Worm (Caenorhabditis elegans): Measurements from ENCODE around the gene kynu-1.

DNA sequence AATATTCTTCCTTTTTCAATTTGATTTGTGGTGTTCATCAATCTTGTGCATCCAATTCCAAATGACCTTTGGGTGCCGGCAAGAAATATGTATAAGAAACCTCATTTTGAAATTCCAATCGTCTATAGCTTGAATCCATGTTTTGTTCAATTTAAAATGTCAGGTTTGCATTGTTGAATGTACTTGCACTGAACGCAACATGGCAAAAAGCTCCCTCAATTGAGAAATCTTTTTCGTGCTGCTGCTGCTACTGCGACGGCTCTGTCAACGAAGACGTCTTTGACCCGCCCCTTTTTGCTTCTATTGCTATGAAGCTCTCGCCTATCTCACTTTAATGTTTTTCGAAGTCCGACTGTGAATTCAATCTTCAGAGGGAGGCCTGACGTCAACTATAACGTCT is 33.9 kb downstream of the kynu-1 start, which contains the start of gene lgc-58:
- no peak for TF ChIP-seq unc-130 (GFP tag; optimal IDR thresholded peaks at IDR 0.05)
- TF ChIP-seq dox-1 (GFP tag; IDR thresholded peaks at IDR 0.05) = no peak
- no peak for TF ChIP-seq chd-7 (tag; optimal IDR thresholded peaks at IDR 0.05)

All from whole organism, young adult.